Worm (Caenorhabditis elegans) whole organism, L2 larva: ENCODE data around the gene tmed-13.

ENCODE experiments used
- R02D3.7 ChIP-seq: fragments of 150-350 bp; optimal IDR thresholded peaks from 2 replicates; lab custom pipeline; 2014; ENCODE audit warnings: missing biosample characterization, missing genetic modification characterization
- blmp-1 ChIP-seq: sonication (generic microtip); optimal IDR thresholded peaks from 2 replicates; lab custom pipeline; 2017; ENCODE audit warnings: missing genetic modification characterization, mild to moderate bottlenecking, missing compliant biosample characterization, antibody characterized with exemption, moderate library complexity; ENCODE audit not compliant: insufficient read depth
- ceh-16 ChIP-seq: fragments of 150-350 bp; optimal IDR thresholded peaks from 2 replicates; lab custom pipeline; 2014; ENCODE audit warnings: missing biosample characterization, missing genetic modification characterization
- ceh-82 ChIP-seq: fragments of 150-350 bp; optimal IDR thresholded peaks from 2 replicates; lab custom pipeline; 2014; ENCODE audit warnings: missing biosample characterization, missing genetic modification characterization
- elt-3 ChIP-seq: sonication (generic microtip); optimal IDR thresholded peaks from 2 replicates; lab custom pipeline; 2017; ENCODE audit warnings: missing biosample characterization, missing genetic modification characterization
- fos-1 ChIP-seq: fragments of 150-350 bp; optimal IDR thresholded peaks from 2 replicates; lab custom pipeline; 2014; ENCODE audit warnings: missing biosample characterization, missing genetic modification characterization
- lin-11 ChIP-seq: fragments of 150-350 bp; sonication (generic microtip); optimal IDR thresholded peaks from 2 replicates; lab custom pipeline; 2014; ENCODE audit warnings: missing biosample characterization, missing genetic modification characterization, inconsistent platforms, mixed read lengths
- lin-13 ChIP-seq: fragments of 150-350 bp; optimal IDR thresholded peaks from 2 replicates; lab custom pipeline; 2014; ENCODE audit warnings: missing biosample characterization, missing genetic modification reagents, missing genetic modification characterization
- lin-39 ChIP-seq: fragments of 150-350 bp; optimal IDR thresholded peaks from 2 replicates; lab custom pipeline; 2014; ENCODE audit warnings: missing biosample characterization, missing genetic modification reagents, missing genetic modification characterization
- nhr-11 ChIP-seq: fragments of 150-350 bp; optimal IDR thresholded peaks from 2 replicates; lab custom pipeline; 2014; ENCODE audit warnings: missing biosample characterization, missing genetic modification characterization
- unc-62 ChIP-seq: fragments of 150-350 bp; optimal IDR thresholded peaks from 2 replicates; lab custom pipeline; 2014; ENCODE audit warnings: missing biosample characterization, missing genetic modification reagents, missing genetic modification characterization
- ztf-4 ChIP-seq: fragments of 150-350 bp; optimal IDR thresholded peaks from 2 replicates; lab custom pipeline; 2014; ENCODE audit warnings: missing biosample characterization, missing genetic modification characterization

DNA sequence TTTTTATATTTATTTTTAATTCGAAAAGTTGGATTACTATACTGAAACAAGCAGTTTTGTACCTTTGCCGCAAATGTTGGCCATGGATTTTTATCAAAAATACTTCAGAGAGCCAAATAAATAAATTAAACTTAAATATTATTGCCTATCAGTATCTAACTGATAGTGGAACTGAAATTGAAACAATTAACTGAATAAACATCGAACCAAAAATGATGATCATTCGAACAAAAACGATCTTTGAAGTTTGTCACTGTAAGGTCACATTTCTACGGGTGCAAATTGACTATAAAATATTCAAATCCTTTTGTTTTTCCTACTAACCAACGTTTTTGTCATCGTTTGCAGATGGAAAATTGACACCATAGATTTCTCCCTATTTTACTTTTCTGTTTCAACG is 28.2 kb downstream of the tmed-13 start:
- TF ChIP-seq unc-62 (no peak), ztf-4 (tag; lab: Kevin White, UChicago) (no peak), lin-11 (tag; lab: Kevin White, UChicago) (no peak), R02D3.7 (tag; lab: Kevin White, UChicago) (no peak), ceh-82 (tag; lab: Kevin White, UChicago) (no peak), elt-3 (tag; lab: Kevin White, UChicago) (no peak), lin-39 (tag; lab: Kevin White, UChicago) (no peak), ceh-16 (tag; lab: Kevin White, UChicago) (no peak), lin-13 (GFP tag; lab: Kevin White, UChicago) (no peak), blmp-1 (tag; lab: Kevin White, UChicago) (no peak), fos-1 (tag; lab: Kevin White, UChicago) (no peak), nhr-11 (no peak)
